Fruit fly (Drosophila melanogaster): ENCODE measurements around the gene yata.

yata gene

DNA sequence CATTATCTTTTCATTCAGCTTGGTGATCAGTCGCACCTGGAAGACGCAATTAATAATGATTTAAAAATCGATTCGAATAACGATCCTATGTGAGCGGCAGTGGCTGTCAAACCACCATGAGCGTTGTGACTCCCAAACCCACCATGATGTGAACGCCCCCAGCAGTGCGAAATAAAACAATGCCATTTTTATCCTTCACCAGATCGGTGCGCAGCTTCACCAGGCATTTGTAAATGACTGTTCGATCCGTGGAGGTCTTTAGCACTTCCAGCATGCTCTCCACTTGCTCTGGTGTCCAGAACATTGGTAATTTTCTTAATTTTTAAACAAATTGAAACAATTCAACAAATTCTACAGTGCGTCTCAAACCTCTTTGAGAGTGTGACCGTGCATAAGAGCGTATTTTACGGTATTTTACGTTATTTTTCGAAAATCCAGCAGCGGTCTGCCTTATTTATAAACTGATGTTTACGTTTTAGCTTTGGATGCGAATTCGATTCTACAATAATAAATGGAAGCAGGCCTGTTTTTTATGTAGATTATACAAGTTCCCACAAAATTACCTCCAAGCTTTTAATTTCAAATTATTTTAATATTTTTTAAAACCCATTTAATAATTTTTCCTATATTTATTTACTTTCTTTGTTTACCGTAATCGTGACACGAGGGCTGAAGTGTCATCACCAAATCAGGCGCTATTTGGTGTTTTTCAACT lies 50.1 kb downstream of the yata start, which contains the start of the genes Rnb and Drice (continued):
- no peak for TF ChIP-seq Hr78 (GFP tag; optimal IDR thresholded peaks at IDR 0.05)
- no peak for TF ChIP-seq zf30C (GFP tag; optimal IDR thresholded peaks at IDR 0.05)
- no peak for TF ChIP-seq p53 (GFP tag; optimal IDR thresholded peaks at IDR 0.05)
- no peak for TF ChIP-seq CG10321 (GFP tag; IDR thresholded peaks at IDR 0.05)
- TF ChIP-seq hbn (GFP tag; IDR thresholded peaks at IDR 0.05; ENCODE audit: partially characterized antibody): peak; percentile 65
- TF ChIP-seq CG18764 (GFP tag; optimal IDR thresholded peaks at IDR 0.05): peak; percentile 7
- no peak for TF ChIP-seq exex (tag; optimal IDR thresholded peaks at IDR 0.05)
- no peak for TF ChIP-seq TFAM (GFP tag; optimal IDR thresholded peaks at IDR 0.05)
- TF ChIP-seq CG12155 (GFP tag; optimal IDR thresholded peaks at IDR 0.05): no peak
- peak; percentile 13; the same call in 1 of the 2 replicates for TF ChIP-seq sisA (GFP tag; IDR thresholded peaks at IDR 0.05)
- TF ChIP-seq CG18619 (GFP tag; optimal IDR thresholded peaks at IDR 0.05): no peak
- TF ChIP-seq usp (GFP tag; optimal IDR thresholded peaks at IDR 0.05): no peak
- peak; percentile 75 for TF ChIP-seq BEAF-32 (GFP tag; optimal IDR thresholded peaks at IDR 0.05)
- no peak for TF ChIP-seq CG7928 (GFP tag; optimal IDR thresholded peaks at IDR 0.05)
- no peak for TF ChIP-seq schlank (tag; optimal IDR thresholded peaks at IDR 0.05)
- peak; percentile 32 for TF ChIP-seq CG10462 (GFP tag; optimal IDR thresholded peaks at IDR 0.05)
- no peak for TF ChIP-seq cato (GFP tag; optimal IDR thresholded peaks at IDR 0.05; ENCODE audit: borderline replicate concordance)
- no peak for TF ChIP-seq sr (GFP tag; IDR thresholded peaks at IDR 0.05)
- no peak for TF ChIP-seq ham (GFP tag; IDR thresholded peaks at IDR 0.05)
- no peak for TF ChIP-seq CG32532 (GFP tag; IDR thresholded peaks at IDR 0.05)
- TF ChIP-seq br (optimal IDR thresholded peaks at IDR 0.05): no peak
- no peak for TF ChIP-seq Vsx1 (GFP tag; optimal IDR thresholded peaks at IDR 0.05)
- no peak for TF ChIP-seq CG3163 (GFP tag; optimal IDR thresholded peaks at IDR 0.05)
- TF ChIP-seq zfh1 (GFP tag; IDR thresholded peaks at IDR 0.05): 0 out of 3 replicates have a peak, but pooled peaks have one; percentile 36
- no peak for TF ChIP-seq CG11085 (GFP tag; IDR thresholded peaks at IDR 0.05)
- TF ChIP-seq CG17802 (tag; optimal IDR thresholded peaks at IDR 0.05): peak; percentile 95
- TF ChIP-seq Usf (GFP tag; optimal IDR thresholded peaks at IDR 0.05): no peak
- TF ChIP-seq emc (GFP tag; optimal IDR thresholded peaks at IDR 0.05): no peak
- TF ChIP-seq Hsf (GFP tag; optimal IDR thresholded peaks at IDR 0.05): peak; percentile 26
- TF ChIP-seq CG7357 (GFP tag; IDR thresholded peaks at IDR 0.05): no peak
- TF ChIP-seq NFAT (GFP tag; IDR thresholded peaks at IDR 0.05): peak; percentile 49; the same call in 1 of the 2 replicates
- TF ChIP-seq phol (tag; optimal IDR thresholded peaks at IDR 0.05): peak; percentile 51
- TF ChIP-seq E2f2 (GFP tag; IDR thresholded peaks at IDR 0.05): peak; percentile 63
- TF ChIP-seq CG4424 (GFP tag; optimal IDR thresholded peaks at IDR 0.05): peak; percentile 48
- TF ChIP-seq CG3065 (GFP tag; optimal IDR thresholded peaks at IDR 0.05): no peak
- peak; percentile 68 for TF ChIP-seq nmo (GFP tag; optimal IDR thresholded peaks at IDR 0.05)
- TF ChIP-seq eve (GFP tag; optimal IDR thresholded peaks at IDR 0.05): no peak
- 0 out of 2 replicates have a peak, but pooled peaks have one; percentile 24 for TF ChIP-seq CG1024 (GFP tag; IDR thresholded peaks at IDR 0.05)
- no peak for TF ChIP-seq disco-r (GFP tag; optimal IDR thresholded peaks at IDR 0.05)
- peak; percentile 46; the same call in 1 of the 2 replicates for TF ChIP-seq ranshi (GFP tag; IDR thresholded peaks at IDR 0.05)
- TF ChIP-seq cad (GFP tag; optimal IDR thresholded peaks at IDR 0.05): peak; percentile 96
- no peak for TF ChIP-seq luna (GFP tag; optimal IDR thresholded peaks at IDR 0.05)
- no peak for TF ChIP-seq CG10274 (GFP tag; optimal IDR thresholded peaks at IDR 0.05)
- no peak for TF ChIP-seq pb (GFP tag; optimal IDR thresholded peaks at IDR 0.05)
- peak in 1 of 2 experiments; percentile 35 for TF ChIP-seq bsh (GFP tag; optimal IDR thresholded peaks at IDR 0.05)
- TF ChIP-seq CG11723 (GFP tag; optimal IDR thresholded peaks at IDR 0.05): no peak
- TF ChIP-seq CG4328 (GFP tag; optimal IDR thresholded peaks at IDR 0.05): peak; percentile 52
- TF ChIP-seq bcd (GFP tag; optimal IDR thresholded peaks at IDR 0.05): peak; percentile 61
- peak; percentile 48 for TF ChIP-seq CG10209 (GFP tag; optimal IDR thresholded peaks at IDR 0.05)
- TF ChIP-seq CG18011 (GFP tag; optimal IDR thresholded peaks at IDR 0.05): no peak

Measured in whole organism, embryonic.